Worm (Caenorhabditis elegans) whole organism, young adult: ENCODE results near the gene gst-5.

Experiments used
- B0019.2 ChIP-seq: fragments of 200-800 bp; sonication (Bioruptor generic); conservative IDR thresholded peaks from 2 replicates; pipeline ENCODE4 v1.3.6; 2022; ENCODE audit warnings: missing genetic modification reagents, missing genetic modification characterization, missing compliant biosample characterization
- B0035.1 ChIP-seq: sonication (generic microtip); optimal IDR thresholded peaks from 2 replicates; lab custom pipeline; 2016; ENCODE audit warnings: missing genetic modification characterization, mild to moderate bottlenecking, missing compliant biosample characterization, missing genotype, missing genetic modification reagents
- B0261.1 ChIP-seq: sonication (generic microtip); optimal IDR thresholded peaks from 2 replicates; lab custom pipeline; 2016; ENCODE audit warnings: mild to moderate bottlenecking, missing genetic modification characterization, moderate library complexity, missing compliant biosample characterization
- C06A6.2 ChIP-seq: fragments of 200-800 bp; sonication (Bioruptor generic); conservative IDR thresholded peaks from 2 replicates; pipeline ENCODE4 v1.3.6; 2022; ENCODE audit warnings: missing genetic modification characterization, missing compliant biosample characterization
- F10E7.11 ChIP-seq: sonication (generic microtip); optimal IDR thresholded peaks from 2 replicates; lab custom pipeline; 2017; ENCODE audit warnings: mild to moderate bottlenecking, missing genetic modification characterization, moderate library complexity, missing compliant biosample characterization
- F23B12.7 ChIP-seq: sonication (generic microtip); optimal IDR thresholded peaks from 2 replicates; lab custom pipeline; 2017; ENCODE audit warnings: missing genetic modification characterization, mild to moderate bottlenecking, missing compliant biosample characterization, antibody characterized with exemption, moderate library complexity; ENCODE audit not compliant: insufficient read depth
- F33H1.4 ChIP-seq: fragments of 200-800 bp; sonication (Bioruptor generic); IDR thresholded peaks from 2 replicates; pipeline ENCODE4 v1.3.6; 2022; ENCODE audit warnings: missing genetic modification reagents, missing genetic modification characterization, missing compliant biosample characterization
- F39B2.1 ChIP-seq: fragments of 200-800 bp; sonication (Bioruptor generic); IDR thresholded peaks from 2 replicates; pipeline ENCODE4 v1.3.6; 2022; ENCODE audit warnings: missing genetic modification reagents, missing genetic modification characterization, missing compliant biosample characterization
- F49E8.2 ChIP-seq: sonication (generic microtip); optimal IDR thresholded peaks from 3 replicates; lab custom pipeline; 2017; ENCODE audit warnings: missing genetic modification characterization, mild to moderate bottlenecking, missing compliant biosample characterization, antibody characterized with exemption, moderate library complexity; ENCODE audit not compliant: insufficient read depth
- F55B11.4 ChIP-seq: sonication (generic microtip); optimal IDR thresholded peaks from 2 replicates; lab custom pipeline; 2016; ENCODE audit warnings: missing compliant biosample characterization, missing genetic modification characterization, borderline replicate concordance; ENCODE audit not compliant: insufficient read depth
- K11D2.4 ChIP-seq: fragments of 200-800 bp; sonication (Bioruptor generic); IDR thresholded peaks from 2 replicates; pipeline ENCODE4 v1.3.6; 2022; ENCODE audit warnings: missing genetic modification reagents, missing genetic modification characterization, missing compliant biosample characterization
- T26A5.8 ChIP-seq: sonication (generic microtip); optimal IDR thresholded peaks from 2 replicates; lab custom pipeline; 2016; ENCODE audit warnings: missing genetic modification characterization, missing compliant biosample characterization
- Y53F4B.3 ChIP-seq: fragments of 200-800 bp; sonication (Bioruptor generic); IDR thresholded peaks from 2 replicates; pipeline ENCODE4 v1.3.6; 2022; ENCODE audit warnings: missing genetic modification reagents, missing genetic modification characterization, missing compliant biosample characterization
- Y67H2A.10 ChIP-seq: fragments of 200-800 bp; sonication (Bioruptor generic); conservative IDR thresholded peaks from 2 replicates; pipeline ENCODE4 v1.3.6; 2022; ENCODE audit warnings: missing genetic modification reagents, missing genetic modification characterization, missing compliant biosample characterization
- Y79H2A.3 ChIP-seq: fragments of 200-800 bp; sonication (Bioruptor generic); conservative IDR thresholded peaks from 2 replicates; pipeline ENCODE4 v1.3.6; 2022; ENCODE audit warnings: missing genetic modification reagents, missing genetic modification characterization, missing compliant biosample characterization
- ZK185.1 ChIP-seq: sonication (generic microtip); optimal IDR thresholded peaks from 2 replicates; lab custom pipeline; 2016; ENCODE audit warnings: mild to moderate bottlenecking, missing genetic modification characterization, missing compliant biosample characterization; ENCODE audit not compliant: poor library complexity, severe bottlenecking
- aptf-2 ChIP-seq: fragments of 200-800 bp; sonication (Bioruptor generic); conservative IDR thresholded peaks from 2 replicates; pipeline ENCODE4 v1.3.6; 2022; ENCODE audit warnings: missing genetic modification reagents, missing genetic modification characterization, missing compliant biosample characterization
- cebp-2 ChIP-seq: fragments of 200-800 bp; sonication (Bioruptor generic); IDR thresholded peaks from 2 replicates; pipeline ENCODE4 v1.3.6; 2022; ENCODE audit warnings: missing genetic modification characterization, missing compliant biosample characterization
- ceh-100 ChIP-seq: fragments of 200-800 bp; sonication (Bioruptor generic); IDR thresholded peaks from 2 replicates; pipeline ENCODE4 v1.3.6; 2022; ENCODE audit warnings: missing genetic modification reagents, missing genetic modification characterization, missing compliant biosample characterization
- ceh-27 ChIP-seq: fragments of 200-800 bp; sonication (Bioruptor generic); optimal IDR thresholded peaks from 2 replicates; lab custom pipeline; 2018; ENCODE audit warnings: mild to moderate bottlenecking, missing genetic modification characterization, moderate library complexity, missing compliant biosample characterization
- ceh-40 ChIP-seq: fragments of 200-800 bp; sonication (Bioruptor generic); IDR thresholded peaks from 2 replicates; pipeline ENCODE4 v1.3.6; 2022; ENCODE audit warnings: missing genetic modification characterization, missing compliant biosample characterization
- ceh-58 ChIP-seq: fragments of 200-800 bp; sonication (Bioruptor generic); IDR thresholded peaks from 2 replicates; pipeline ENCODE4 v1.3.6; 2022; ENCODE audit warnings: missing genetic modification characterization, missing compliant biosample characterization
- chd-7 ChIP-seq: sonication (generic microtip); optimal IDR thresholded peaks from 2 replicates; lab custom pipeline; 2016; ENCODE audit warnings: mild to moderate bottlenecking, missing genetic modification characterization, moderate library complexity, missing compliant biosample characterization
- dpff-1 ChIP-seq: sonication (generic microtip); optimal IDR thresholded peaks from 2 replicates; lab custom pipeline; 2017; ENCODE audit warnings: mild to moderate bottlenecking, missing genetic modification characterization, missing compliant biosample characterization
- egl-18 ChIP-seq: fragments of 200-800 bp; sonication (Bioruptor generic); IDR thresholded peaks from 2 replicates; pipeline ENCODE4 v1.3.6; 2022; ENCODE audit warnings: missing genetic modification reagents, missing genetic modification characterization, missing compliant biosample characterization
- egl-44 ChIP-seq: fragments of 200-800 bp; sonication (Bioruptor generic); IDR thresholded peaks from 2 replicates; pipeline ENCODE4 v1.3.6; 2022; ENCODE audit warnings: missing genetic modification reagents, missing genetic modification characterization, missing compliant biosample characterization
- egrh-3 ChIP-seq: fragments of 200-800 bp; sonication (Bioruptor generic); IDR thresholded peaks from 2 replicates; pipeline ENCODE4 v1.3.6; 2022; ENCODE audit warnings: missing genetic modification reagents, missing genetic modification characterization, missing compliant biosample characterization
- ets-4 ChIP-seq: fragments of 200-800 bp; sonication (Bioruptor generic); optimal IDR thresholded peaks from 2 replicates; lab custom pipeline; 2018; ENCODE audit warnings: mild to moderate bottlenecking, missing genetic modification characterization, missing compliant biosample characterization
- him-1 ChIP-seq: sonication (generic microtip); optimal IDR thresholded peaks from 2 replicates; lab custom pipeline; 2016; ENCODE audit warnings: missing genotype, missing genetic modification reagents, missing genetic modification characterization, missing compliant biosample characterization
- hlh-26 ChIP-seq: fragments of 200-800 bp; sonication (Bioruptor generic); conservative IDR thresholded peaks from 2 replicates; pipeline ENCODE4 v1.3.6; 2022; ENCODE audit warnings: missing genetic modification reagents, missing genetic modification characterization, missing compliant biosample characterization
- hmg-1.2 ChIP-seq: fragments of 200-800 bp; sonication (Bioruptor generic); IDR thresholded peaks from 2 replicates; pipeline ENCODE4 v1.3.6; 2022; ENCODE audit warnings: missing genetic modification reagents, missing genetic modification characterization, missing compliant biosample characterization
- let-526 ChIP-seq: fragments of 200-800 bp; sonication (Bioruptor generic); IDR thresholded peaks from 2 replicates; pipeline ENCODE4 v1.3.6; 2022; ENCODE audit warnings: missing genetic modification reagents, missing genetic modification characterization, missing compliant biosample characterization
- madf-6 ChIP-seq: fragments of 200-800 bp; sonication (Bioruptor generic); IDR thresholded peaks from 2 replicates; pipeline ENCODE4 v1.3.6; 2022; ENCODE audit warnings: missing genetic modification reagents, missing genetic modification characterization, missing compliant biosample characterization
- madf-8 ChIP-seq: fragments of 200-800 bp; sonication (Bioruptor generic); conservative IDR thresholded peaks from 2 replicates; pipeline ENCODE4 v1.3.6; 2022; ENCODE audit warnings: missing genetic modification reagents, missing genetic modification characterization, missing compliant biosample characterization
- mcd-1 ChIP-seq: fragments of 200-800 bp; sonication (Bioruptor generic); IDR thresholded peaks from 2 replicates; pipeline ENCODE4 v1.3.6; 2022; ENCODE audit warnings: missing genetic modification reagents, missing genetic modification characterization, missing compliant biosample characterization
- mel-28 ChIP-seq: sonication (generic microtip); optimal IDR thresholded peaks from 2 replicates; lab custom pipeline; 2016; ENCODE audit warnings: borderline replicate concordance, mild to moderate bottlenecking, missing genetic modification characterization, missing compliant biosample characterization
- nfyb-1 ChIP-seq: fragments of 200-800 bp; sonication (Bioruptor generic); IDR thresholded peaks from 2 replicates; pipeline ENCODE4 v1.3.6; 2022; ENCODE audit warnings: missing genetic modification reagents, missing genetic modification characterization, missing compliant biosample characterization
- repo-1 ChIP-seq: sonication (generic microtip); optimal IDR thresholded peaks from 2 replicates; lab custom pipeline; 2017; ENCODE audit warnings: mild to moderate bottlenecking, missing genetic modification characterization, missing compliant biosample characterization
- rpc-1 ChIP-seq, 2 experiments: fragments of 150-350 bp in 1 of 2; sonication (generic microtip) in 1 of 2; optimal IDR thresholded peaks; 2 replicates each; lab custom pipeline; 2014 to 2018; ENCODE audit warnings: missing biosample characterization in 1 of 2, missing genetic modification characterization in 1 of 2, missing genetic modification reagents in 1 of 2, missing genotype in 1 of 2
- snpc-1.3 ChIP-seq: sonication (generic microtip); optimal IDR thresholded peaks from 2 replicates; lab custom pipeline; 2017; ENCODE audit warnings: missing genetic modification characterization, mild to moderate bottlenecking, missing compliant biosample characterization, antibody characterized with exemption, moderate library complexity, missing genotype, missing genetic modification reagents; ENCODE audit not compliant: insufficient read depth
- somi-1 ChIP-seq: fragments of 200-800 bp; sonication (Bioruptor generic); optimal IDR thresholded peaks from 2 replicates; lab custom pipeline; 2018; ENCODE audit warnings: mild to moderate bottlenecking, missing genetic modification characterization, missing compliant biosample characterization
- sptf-2 ChIP-seq: fragments of 200-800 bp; sonication (Bioruptor generic); optimal IDR thresholded peaks from 2 replicates; lab custom pipeline; 2018; ENCODE audit warnings: mild to moderate bottlenecking, missing genetic modification characterization, missing compliant biosample characterization
- tbp1 ChIP-seq: fragments of 200-800 bp; sonication (Bioruptor generic); optimal IDR thresholded peaks from 2 replicates; lab custom pipeline; 2018; ENCODE audit warnings: mild to moderate bottlenecking, missing genetic modification characterization, missing compliant biosample characterization
- xnd-1 ChIP-seq: sonication (generic microtip); optimal IDR thresholded peaks from 2 replicates; lab custom pipeline; 2016; ENCODE audit warnings: missing genotype, missing genetic modification reagents, missing genetic modification characterization, missing compliant biosample characterization
- zfh-2 ChIP-seq: fragments of 200-800 bp; sonication (Bioruptor generic); conservative IDR thresholded peaks from 2 replicates; pipeline ENCODE4 v1.3.6; 2022; ENCODE audit warnings: missing genetic modification reagents, missing genetic modification characterization, missing compliant biosample characterization
- ztf-3 ChIP-seq: fragments of 200-800 bp; sonication (Bioruptor generic); optimal IDR thresholded peaks from 2 replicates; lab custom pipeline; 2018; ENCODE audit warnings: mild to moderate bottlenecking, missing genetic modification characterization, missing compliant biosample characterization
- ztf-6 ChIP-seq: fragments of 200-800 bp; sonication (Bioruptor generic); IDR thresholded peaks from 2 replicates; pipeline ENCODE4 v1.3.6; 2022; ENCODE audit warnings: missing genetic modification reagents, missing genetic modification characterization, missing compliant biosample characterization

The gst-5 gene

ce11 chrII:10925804-10926570 lies 24.2 kb upstream of the gst-5 start, which contains the start of gene metr-1 (continued):
- TF ChIP-seq aptf-2 (GFP tag; lab: Robert Waterston, UW) (no peak), ceh-27 (GFP tag; lab: Kevin White, UChicago) (no peak), ceh-40 (GFP tag; lab: Robert Waterston, UW) (no peak), C06A6.2 (GFP tag; lab: Robert Waterston, UW) (no peak), zfh-2 (GFP tag; lab: Robert Waterston, UW) (no peak), ztf-6 (GFP tag; lab: Robert Waterston, UW) (no peak), mcd-1 (GFP tag; lab: Robert Waterston, UW) (peak; percentile 49; the same call in 1 of the 2 replicates), xnd-1 (tag; lab: Kevin White, UChicago) (peak; percentile 27), ceh-100 (GFP tag; lab: Robert Waterston, UW) (no peak), repo-1 (tag; lab: Kevin White, UChicago) (no peak), B0261.1 (tag; lab: Kevin White, UChicago) (no peak), tbp1 (no peak), madf-6 (GFP tag; lab: Robert Waterston, UW) (peak; percentile 70), F39B2.1 (no peak), B0035.1 (tag; lab: Kevin White, UChicago) (no peak), ceh-58 (GFP tag; lab: Robert Waterston, UW) (no peak), egrh-3 (GFP tag; lab: Robert Waterston, UW) (no peak), K11D2.4 (GFP tag; lab: Robert Waterston, UW) (no peak), hmg-1.2 (GFP tag; lab: Robert Waterston, UW) (no peak), F55B11.4 (no peak), nfyb-1 (GFP tag; lab: Robert Waterston, UW) (no peak), F23B12.7 (tag; lab: Kevin White, UChicago) (no peak), dpff-1 (tag; lab: Kevin White, UChicago) (no peak), ztf-3 (GFP tag; lab: Kevin White, UChicago) (no peak), Y67H2A.10 (no peak), hlh-26 (GFP tag; lab: Robert Waterston, UW) (no peak), let-526 (GFP tag; lab: Robert Waterston, UW) (no peak), rpc-1 (optimal IDR thresholded peaks at IDR 0.05; lab: Kevin White, UChicago) (no peak), rpc-1 (tag; optimal IDR thresholded peaks at IDR 0.05; lab: Kevin White, UChicago) (no peak), sptf-2 (GFP tag; lab: Kevin White, UChicago) (no peak), cebp-2 (GFP tag; lab: Robert Waterston, UW) (no peak), Y79H2A.3 (GFP tag; lab: Robert Waterston, UW) (no peak), F49E8.2 (tag; lab: Kevin White, UChicago) (no peak), T26A5.8 (tag; lab: Kevin White, UChicago) (no peak), egl-44 (GFP tag; lab: Robert Waterston, UW) (no peak), egl-18 (GFP tag; lab: Robert Waterston, UW) (no peak), F33H1.4 (GFP tag; lab: Robert Waterston, UW) (peak; percentile 53), Y53F4B.3 (GFP tag; lab: Robert Waterston, UW) (no peak), F10E7.11 (tag; lab: Kevin White, UChicago) (no peak), somi-1 (no peak), mel-28 (tag; lab: Kevin White, UChicago) (no peak), B0019.2 (no peak), ets-4 (GFP tag; lab: Kevin White, UChicago) (no peak), snpc-1.3 (tag; lab: Kevin White, UChicago) (no peak), ZK185.1 (tag; lab: Kevin White, UChicago) (peak; percentile 5), him-1 (tag; lab: Kevin White, UChicago) (no peak), chd-7 (tag; lab: Kevin White, UChicago) (no peak), madf-8 (GFP tag; lab: Robert Waterston, UW) (0 out of 2 replicates have a peak, but pooled peaks have one; percentile 7)
